Fruit fly (Drosophila melanogaster): ENCODE measurements around the gene mRpL2.

The mRpL2 gene

dm6 chr3L:11097982-11098663, 22.5 kb upstream of the mRpL2 start, which contains the start of the genes Irbp18 and APP-BP1 (continued):
- TF ChIP-seq Dek (tag; optimal IDR thresholded peaks at IDR 0.05) (peak; percentile 92), D (optimal IDR thresholded peaks at IDR 0.05) (no peak), D (GFP tag; optimal IDR thresholded peaks at IDR 0.05) (peak; percentile 92), Chrac-16 (GFP tag; optimal IDR thresholded peaks at IDR 0.05) (peak; percentile 93), tx (GFP tag; optimal IDR thresholded peaks at IDR 0.05) (peak; percentile 92), H15 (GFP tag; IDR thresholded peaks at IDR 0.05) (peak; percentile 85), rib (GFP tag; IDR thresholded peaks at IDR 0.05) (peak; percentile 87), wor (GFP tag; IDR thresholded peaks at IDR 0.05) (peak; percentile 73), CG11093 (GFP tag; IDR thresholded peaks at IDR 0.05) (peak; percentile 71; the same call in 1 of the 3 replicates), repo (GFP tag; optimal IDR thresholded peaks at IDR 0.05) (peak; percentile 86), CG17328 (GFP tag; IDR thresholded peaks at IDR 0.05) (peak; percentile 81), CG1792 (GFP tag; optimal IDR thresholded peaks at IDR 0.05) (peak; percentile 91), CG8478 (optimal IDR thresholded peaks at IDR 0.05) (no peak), CHES-1-like (GFP tag; optimal IDR thresholded peaks at IDR 0.05) (peak; percentile 89), salm (tag; optimal IDR thresholded peaks at IDR 0.05) (peak; percentile 78), Hr51 (GFP tag; optimal IDR thresholded peaks at IDR 0.05) (peak; percentile 95 to 96), CG15514 (GFP tag; optimal IDR thresholded peaks at IDR 0.05) (peak; percentile 90), sna (GFP tag; IDR thresholded peaks at IDR 0.05; ENCODE audit: partially characterized antibody) (no peak), br (optimal IDR thresholded peaks at IDR 0.05) (no peak), CG6683 (GFP tag; optimal IDR thresholded peaks at IDR 0.05) (peak; percentile 88), gsb-n (tag; optimal IDR thresholded peaks at IDR 0.05) (peak; percentile 89), ATbp (GFP tag; optimal IDR thresholded peaks at IDR 0.05) (peak; percentile 83), Med (GFP tag) (peak; percentile 99), CG13894 (tag; optimal IDR thresholded peaks at IDR 0.05) (peak; percentile 86), CG3847 (GFP tag; IDR thresholded peaks at IDR 0.05) (peak; percentile 89), CG10979 (tag; optimal IDR thresholded peaks at IDR 0.05) (peak; percentile 90), mld (GFP tag; IDR thresholded peaks at IDR 0.05; ENCODE audit: partially characterized antibody) (no peak), danr (GFP tag; IDR thresholded peaks at IDR 0.05) (peak; percentile 81), knrl (GFP tag; IDR thresholded peaks at IDR 0.05; ENCODE audit: partially characterized antibody) (no peak), CG15479 (GFP tag; optimal IDR thresholded peaks at IDR 0.05) (peak; percentile 73), CG6689 (GFP tag; IDR thresholded peaks at IDR 0.05) (peak; percentile 91), lmd (GFP tag; IDR thresholded peaks at IDR 0.05) (peak; percentile 86), CG14860 (GFP tag; IDR thresholded peaks at IDR 0.05; ENCODE audit: partially characterized antibody) (no peak), CG13775 (GFP tag; optimal IDR thresholded peaks at IDR 0.05) (peak; percentile 96), Mrtf (GFP tag; IDR thresholded peaks at IDR 0.05) (peak; percentile 81), trh (GFP tag; optimal IDR thresholded peaks at IDR 0.05) (peak; percentile 91), fd102C (GFP tag; optimal IDR thresholded peaks at IDR 0.05) (peak; percentile 76), gcm (GFP tag; optimal IDR thresholded peaks at IDR 0.05) (peak; percentile 89), CG14667 (GFP tag; IDR thresholded peaks at IDR 0.05) (peak; percentile 66), CG3065 (GFP tag; optimal IDR thresholded peaks at IDR 0.05) (peak; percentile 84), so (GFP tag; IDR thresholded peaks at IDR 0.05) (peak; percentile 91), Ssrp (tag; optimal IDR thresholded peaks at IDR 0.05) (peak; percentile 90), CG6175 (GFP tag; IDR thresholded peaks at IDR 0.05) (peak; percentile 61; the same call in 1 of the 3 replicates), CG11696 (GFP tag; IDR thresholded peaks at IDR 0.05) (peak; percentile 65), zen2 (GFP tag; IDR thresholded peaks at IDR 0.05; ENCODE audit: partially characterized antibody) (no peak), CG14710 (tag; optimal IDR thresholded peaks at IDR 0.05) (peak; percentile 94), lbe (GFP tag; optimal IDR thresholded peaks at IDR 0.05) (peak; percentile 92), kay (GFP tag; optimal IDR thresholded peaks at IDR 0.05) (peak; percentile 93), CG31388 (GFP tag; optimal IDR thresholded peaks at IDR 0.05) (peak; percentile 82), Atf-2 (GFP tag; optimal IDR thresholded peaks at IDR 0.05) (peak; percentile 92), fru (optimal IDR thresholded peaks at IDR 0.05) (no peak)

Measured in whole organism, embryonic.